Worm (Caenorhabditis elegans) whole organism, early embryonic: ENCODE data around the gene C18D4.6.

Source experiments
- B0310.2 ChIP-seq: sonication (generic microtip); optimal IDR thresholded peaks from 2 replicates; lab custom pipeline; 2016; ENCODE audit warnings: mild to moderate bottlenecking, missing genetic modification characterization, missing compliant biosample characterization
- ama-1 ChIP-seq: fragments of 150-350 bp; optimal IDR thresholded peaks from 2 replicates; lab custom pipeline; 2014
- tbx-11 ChIP-seq: fragments of 200-800 bp; sonication (Bioruptor generic); IDR thresholded peaks from 2 replicates; pipeline ENCODE4 v1.3.6; 2022; ENCODE audit warnings: missing genetic modification characterization, missing compliant biosample characterization

DNA sequence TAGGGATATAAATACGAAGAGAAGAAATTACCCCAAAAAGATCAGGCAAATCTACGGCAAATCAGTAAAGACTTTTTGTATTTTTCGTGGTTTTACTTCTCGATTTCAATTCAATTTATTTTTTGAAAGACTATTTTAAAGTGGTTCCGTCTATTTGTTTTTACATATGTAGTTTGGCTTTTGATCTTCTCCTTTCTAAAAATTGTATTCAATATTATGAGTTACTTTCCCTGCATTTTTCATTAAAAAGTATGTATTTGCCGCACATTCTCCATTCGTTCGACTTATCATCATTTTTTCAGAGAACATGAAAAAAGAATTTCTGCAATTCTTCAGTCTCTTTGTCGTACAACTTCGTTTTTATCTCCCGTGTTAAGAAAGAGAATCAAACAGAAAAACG is 28.7 kb upstream of the C18D4.6 start, which contains the start of gene C38D9.2:
- no peak for TF ChIP-seq tbx-11
- TF ChIP-seq ama-1, result no peak
- TF ChIP-seq B0310.2 (tag; lab: Kevin White, UChicago), result no peak
